Fruit fly (Drosophila melanogaster) whole organism, embryonic: Measurements from ENCODE around the gene flip.

ENCODE experiments used
- Adf1 ChIP-seq: fragments of 200-800 bp; sonication (Bioruptor generic); IDR thresholded peaks from 2 replicates; pipeline ENCODE4 v1.3.6; 2022; ENCODE audit warnings: missing biosample characterization, missing genetic modification characterization
- Aef1 ChIP-seq: fragments of 200-800 bp; sonication (Bioruptor generic); IDR thresholded peaks from 3 replicates; pipeline ENCODE4 v1.3.6; 2022; ENCODE audit warnings: missing biosample characterization, missing genetic modification characterization
- Antp ChIP-seq: fragments of 200-800 bp; sonication (Bioruptor generic); optimal IDR thresholded peaks from 3 replicates; lab custom pipeline; 2016; ENCODE audit warnings: missing biosample characterization, missing genetic modification characterization
- B-H1 ChIP-seq: fragments of 200-800 bp; sonication (Bioruptor generic); IDR thresholded peaks from 3 replicates; pipeline ENCODE4 v1.3.6; 2022; ENCODE audit warnings: missing biosample characterization, missing genetic modification characterization
- CG10267 ChIP-seq: fragments of 200-800 bp; sonication (Bioruptor generic); optimal IDR thresholded peaks from 2 replicates; lab custom pipeline; 2018; ENCODE audit warnings: missing biosample characterization, mild to moderate bottlenecking, missing genetic modification characterization, moderate library complexity
- CG10654 ChIP-seq: fragments of 200-800 bp; sonication (Bioruptor generic); optimal IDR thresholded peaks from 2 replicates; lab custom pipeline; 2016; ENCODE audit warnings: missing biosample characterization, missing genetic modification characterization
- CG10979 ChIP-seq: fragments of 200-800 bp; sonication (Bioruptor generic); optimal IDR thresholded peaks from 2 replicates; lab custom pipeline; 2018; ENCODE audit warnings: missing biosample characterization, mild to moderate bottlenecking, missing genetic modification characterization, moderate library complexity
- CG11695 ChIP-seq: fragments of 200-800 bp; sonication (Bioruptor generic); IDR thresholded peaks from 3 replicates; pipeline ENCODE4 v1.3.6; 2022; ENCODE audit warnings: missing biosample characterization, missing genetic modification characterization
- CG13775 ChIP-seq: fragments of 200-800 bp; sonication (Bioruptor generic); optimal IDR thresholded peaks from 3 replicates; lab custom pipeline; 2017; ENCODE audit warnings: missing biosample characterization, mild to moderate bottlenecking, missing genetic modification characterization
- CG13894 ChIP-seq: fragments of 200-800 bp; sonication (Bioruptor generic); optimal IDR thresholded peaks from 3 replicates; lab custom pipeline; 2018; ENCODE audit warnings: missing biosample characterization, mild to moderate bottlenecking, missing genetic modification characterization, moderate library complexity
- CG1602 ChIP-seq: fragments of 200-800 bp; sonication (Bioruptor generic); optimal IDR thresholded peaks from 3 replicates; lab custom pipeline; 2016; ENCODE audit warnings: missing biosample characterization, missing genetic modification characterization
- CG17186 ChIP-seq: fragments of 200-800 bp; sonication (Bioruptor generic); optimal IDR thresholded peaks from 3 replicates; lab custom pipeline; 2017; ENCODE audit warnings: missing biosample characterization, missing genetic modification reagents, missing genetic modification characterization
- CG2116 ChIP-seq: fragments of 200-800 bp; sonication (Bioruptor generic); optimal IDR thresholded peaks from 3 replicates; lab custom pipeline; 2018; ENCODE audit warnings: missing biosample characterization, mild to moderate bottlenecking, missing genetic modification characterization
- CG32532 ChIP-seq: fragments of 200-800 bp; sonication (Bioruptor generic); IDR thresholded peaks from 2 replicates; pipeline ENCODE4 v1.3.6; 2022; ENCODE audit warnings: missing biosample characterization, missing genetic modification characterization
- CG4404 ChIP-seq: fragments of 200-800 bp; sonication (Bioruptor generic); IDR thresholded peaks from 2 replicates; pipeline ENCODE4 v1.3.6; 2022; ENCODE audit warnings: missing biosample characterization, missing genetic modification characterization
- CG6813 ChIP-seq: fragments of 200-800 bp; sonication (Bioruptor generic); optimal IDR thresholded peaks from 2 replicates; lab custom pipeline; 2017; ENCODE audit warnings: missing biosample characterization, missing genetic modification characterization, mild to moderate bottlenecking, moderate library complexity, missing genetic modification reagents
- CG9876 ChIP-seq: fragments of 200-800 bp; sonication (Bioruptor generic); optimal IDR thresholded peaks from 2 replicates; lab custom pipeline; 2016; ENCODE audit warnings: missing biosample characterization, missing genetic modification characterization
- Camta ChIP-seq: fragments of 200-800 bp; sonication (Bioruptor generic); optimal IDR thresholded peaks from 2 replicates; lab custom pipeline; 2016; ENCODE audit warnings: missing biosample characterization, missing genetic modification characterization
- Dip3 ChIP-seq: fragments of 200-800 bp; sonication (Bioruptor generic); optimal IDR thresholded peaks from 3 replicates; lab custom pipeline; 2016; ENCODE audit warnings: missing biosample characterization, missing genetic modification characterization
- Doc3 ChIP-seq: fragments of 200-800 bp; sonication (Bioruptor generic); IDR thresholded peaks from 3 replicates; pipeline ENCODE4 v1.3.6; 2022; ENCODE audit warnings: missing biosample characterization, missing genetic modification characterization; ENCODE audit not compliant: partially characterized antibody
- Dp ChIP-seq: fragments of 200-800 bp; sonication (Bioruptor generic); optimal IDR thresholded peaks from 2 replicates; lab custom pipeline; 2018; ENCODE audit warnings: missing biosample characterization, mild to moderate bottlenecking, missing genetic modification characterization, moderate library complexity
- Drgx ChIP-seq: fragments of 200-800 bp; sonication (Bioruptor generic); IDR thresholded peaks from 2 replicates; pipeline ENCODE4 v1.3.6; 2022; ENCODE audit warnings: missing biosample characterization, missing genetic modification characterization
- Fer1 ChIP-seq: fragments of 200-800 bp; sonication (Bioruptor generic); optimal IDR thresholded peaks from 2 replicates; lab custom pipeline; 2017; ENCODE audit warnings: missing biosample characterization, mild to moderate bottlenecking, missing genetic modification characterization
- Hr39 ChIP-seq: fragments of >200 bp; optimal IDR thresholded peaks from 2 replicates; lab custom pipeline; 2017
- Mad ChIP-seq: fragments of 200-800 bp; sonication (Bioruptor generic); optimal IDR thresholded peaks from 2 replicates; lab custom pipeline; 2016; ENCODE audit warnings: missing biosample characterization, missing genetic modification characterization
- NFAT ChIP-seq: fragments of 200-800 bp; sonication (Bioruptor generic); IDR thresholded peaks from 2 replicates; pipeline ENCODE4 v1.3.6; 2022; ENCODE audit warnings: missing biosample characterization, missing genetic modification characterization
- Nf-YC ChIP-seq: fragments of 200-800 bp; optimal IDR thresholded peaks from 3 replicates; lab custom pipeline; 2019; ENCODE audit warnings: missing biosample characterization, mild to moderate bottlenecking, missing genetic modification characterization, moderate library complexity
- Optix ChIP-seq: fragments of 200-800 bp; sonication (Bioruptor generic); IDR thresholded peaks from 3 replicates; pipeline ENCODE4 v1.3.6; 2022; ENCODE audit warnings: missing biosample characterization, missing genetic modification characterization
- Ptx1 ChIP-seq: fragments of 200-800 bp; sonication (Bioruptor generic); IDR thresholded peaks from 2 replicates; pipeline ENCODE4 v1.3.6; 2022; ENCODE audit warnings: missing biosample characterization, missing genetic modification characterization
- Scr ChIP-seq: fragments of 200-800 bp; sonication (Bioruptor generic); IDR thresholded peaks from 2 replicates; pipeline ENCODE4 v1.3.6; 2022; ENCODE audit warnings: missing biosample characterization, missing genetic modification characterization; ENCODE audit not compliant: partially characterized antibody
- bbx ChIP-seq: fragments of 200-800 bp; sonication (Bioruptor generic); IDR thresholded peaks from 2 replicates; pipeline ENCODE4 v1.3.6; 2022; ENCODE audit warnings: missing biosample characterization, missing genetic modification characterization; ENCODE audit not compliant: partially characterized antibody
- caup ChIP-seq: fragments of 200-800 bp; sonication (Bioruptor generic); optimal IDR thresholded peaks from 3 replicates; lab custom pipeline; 2017; ENCODE audit warnings: missing biosample characterization, mild to moderate bottlenecking, missing genetic modification characterization, moderate library complexity; ENCODE audit not compliant: severe bottlenecking
- chn ChIP-seq: fragments of 200-800 bp; sonication (Bioruptor generic); optimal IDR thresholded peaks from 2 replicates; lab custom pipeline; 2016; ENCODE audit warnings: missing biosample characterization, missing genetic modification characterization
- ci ChIP-seq: fragments of 200-800 bp; sonication (Bioruptor generic); IDR thresholded peaks from 3 replicates; pipeline ENCODE4 v1.3.6; 2022; ENCODE audit warnings: missing biosample characterization, missing genetic modification characterization
- croc ChIP-seq: fragments of 200-800 bp; sonication (Bioruptor generic); conservative IDR thresholded peaks from 3 replicates; pipeline ENCODE4 v1.3.6; 2022; ENCODE audit warnings: missing biosample characterization, missing genetic modification characterization
- dpn ChIP-seq, 2 experiments: fragments of 200-800 bp; sonication (Bioruptor generic); optimal IDR thresholded peaks; 3 replicates each; lab custom pipeline; 2016; ENCODE audit warnings: missing biosample characterization in 2 of 2, missing genetic modification characterization in 2 of 2
- ems ChIP-seq: fragments of 200-800 bp; sonication (Bioruptor generic); optimal IDR thresholded peaks from 3 replicates; lab custom pipeline; 2016; ENCODE audit warnings: missing biosample characterization, missing genetic modification characterization
- gem ChIP-seq: fragments of 200-800 bp; sonication (Bioruptor generic); optimal IDR thresholded peaks from 2 replicates; lab custom pipeline; 2019; ENCODE audit warnings: missing biosample characterization, mild to moderate bottlenecking, missing genetic modification characterization, moderate library complexity
- gsb-n ChIP-seq: fragments of 200-800 bp; sonication (Bioruptor generic); optimal IDR thresholded peaks from 3 replicates; lab custom pipeline; 2018; ENCODE audit warnings: missing biosample characterization, mild to moderate bottlenecking, missing genetic modification characterization
- hkb ChIP-seq, 2 experiments: fragments of 200-800 bp in 1 of 2; fragments of >200 bp in 1 of 2; sonication (Bioruptor generic) in 1 of 2; IDR thresholded peaks in 1 of 2; optimal IDR thresholded peaks in 1 of 2; 2 replicates each; pipeline versions ENCODE4 v1.3.6 to Lab custom; 2017 to 2022; ENCODE audit warnings: missing biosample characterization in 1 of 2, missing genetic modification characterization in 1 of 2
- klu ChIP-seq: fragments of 200-800 bp; sonication (Bioruptor generic); IDR thresholded peaks from 2 replicates; pipeline ENCODE4 v1.3.6; 2022; ENCODE audit warnings: missing biosample characterization, missing genetic modification characterization
- lmd ChIP-seq: fragments of 200-800 bp; sonication (Bioruptor generic); IDR thresholded peaks from 2 replicates; pipeline ENCODE4 v1.3.6; 2022; ENCODE audit warnings: missing biosample characterization, missing genetic modification characterization
- nau ChIP-seq: fragments of 200-800 bp; sonication (Bioruptor generic); optimal IDR thresholded peaks from 3 replicates; lab custom pipeline; 2017; ENCODE audit warnings: missing biosample characterization, mild to moderate bottlenecking, missing genetic modification characterization, missing genetic modification reagents
- nmo ChIP-seq: fragments of 200-800 bp; sonication (Bioruptor generic); optimal IDR thresholded peaks from 2 replicates; lab custom pipeline; 2018; ENCODE audit warnings: missing biosample characterization, mild to moderate bottlenecking, missing genetic modification characterization, moderate library complexity
- prd ChIP-seq, 3 experiments: fragments of >200 bp in 2 of 3; fragments of 200-800 bp in 1 of 3; sonication (Bioruptor generic) in 1 of 3; optimal IDR thresholded peaks in 2 of 3; IDR thresholded peaks in 1 of 3; 2 replicates in 2 of 3; 3 replicates in 1 of 3; pipeline versions ENCODE4 v1.3.6 to Lab custom; 2017 to 2022; ENCODE audit warnings: missing biosample characterization in 1 of 3, missing genetic modification characterization in 1 of 3
- psq ChIP-seq: fragments of 200-800 bp; sonication (Bioruptor generic); optimal IDR thresholded peaks from 2 replicates; lab custom pipeline; 2017; ENCODE audit warnings: missing biosample characterization, missing genetic modification characterization
- sens-2 ChIP-seq: fragments of 200-800 bp; sonication (Bioruptor generic); IDR thresholded peaks from 2 replicates; pipeline ENCODE4 v1.3.6; 2022; ENCODE audit warnings: missing biosample characterization, missing genetic modification characterization
- so ChIP-seq: fragments of 200-800 bp; sonication (Bioruptor generic); IDR thresholded peaks from 3 replicates; pipeline ENCODE4 v1.3.6; 2022; ENCODE audit warnings: missing biosample characterization, missing genetic modification characterization
- zfh1 ChIP-seq: fragments of 200-800 bp; sonication (Bioruptor generic); IDR thresholded peaks from 3 replicates; pipeline ENCODE4 v1.3.6; 2022; ENCODE audit warnings: missing biosample characterization, missing genetic modification characterization
- zfh2 ChIP-seq: fragments of 200-800 bp; sonication (Bioruptor generic); optimal IDR thresholded peaks from 2 replicates; lab custom pipeline; 2016; ENCODE audit warnings: missing biosample characterization, missing genetic modification characterization

Gene flip

DNA sequence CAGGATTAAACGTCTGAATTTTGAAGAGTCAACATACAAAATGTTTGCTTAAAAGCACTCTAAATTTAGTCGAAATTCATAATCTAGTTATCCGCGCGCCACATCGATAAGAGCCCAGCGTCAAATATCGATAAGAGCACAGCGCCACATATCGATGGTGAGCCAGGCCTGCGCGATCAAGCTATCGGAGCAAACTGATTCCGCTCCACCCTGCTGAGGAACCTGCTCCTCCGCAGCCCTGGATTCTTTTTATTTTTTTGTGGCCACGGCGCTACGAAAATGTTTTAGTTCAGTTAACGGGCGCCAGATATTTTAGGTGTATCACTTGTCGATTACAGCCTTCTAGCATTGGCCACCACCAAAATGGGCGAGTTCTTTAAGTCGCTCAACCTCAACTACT is 56.9 kb downstream of the flip start (continued):
- TF ChIP-seq Aef1 (GFP tag; lab: Robert Waterston, UW), result no peak
- TF ChIP-seq Hr39, result no peak
- TF ChIP-seq ems (GFP tag; lab: Kevin White, UChicago), result peak; percentile 49
- TF ChIP-seq CG10267 (tag; lab: Kevin White, UChicago), result peak; percentile 45
- peak; percentile 86 for TF ChIP-seq CG2116
- TF ChIP-seq Adf1 (GFP tag; lab: Robert Waterston, UW), result peak; percentile 56
- no peak; the same call in 2 of the 3 replicates for TF ChIP-seq croc (GFP tag; lab: Robert Waterston, UW)
- TF ChIP-seq ci (GFP tag; lab: Robert Waterston, UW), result peak; percentile 48; the same call in 2 of the 3 replicates
- no peak for TF ChIP-seq Optix
- TF ChIP-seq CG17186 (GFP tag; lab: Kevin White, UChicago), result peak; percentile 94
- TF ChIP-seq nmo (GFP tag; lab: Kevin White, UChicago), result peak; percentile 53
- no peak for TF ChIP-seq CG4404 (GFP tag; lab: Robert Waterston, UW)
- TF ChIP-seq Ptx1 (GFP tag; lab: Robert Waterston, UW), result peak; percentile 45
- no peak for TF ChIP-seq prd (optimal IDR thresholded peaks at IDR 0.05; lab: Kevin White, UChicago)
- TF ChIP-seq prd (GFP tag; IDR thresholded peaks at IDR 0.05; lab: Robert Waterston, UW), result 0 out of 3 replicates have a peak, but pooled peaks have one; percentile 11
- no peak for TF ChIP-seq CG13894 (tag; lab: Kevin White, UChicago)
- TF ChIP-seq zfh2 (GFP tag; lab: Kevin White, UChicago), result peak; percentile 49
- TF ChIP-seq so (GFP tag; lab: Robert Waterston, UW), result peak; percentile 48; the same call in 1 of the 3 replicates
- TF ChIP-seq CG10979 (tag; lab: Kevin White, UChicago), result peak; percentile 4
- TF ChIP-seq Antp (GFP tag; lab: Kevin White, UChicago), result peak; percentile 36
- peak; percentile 8 for TF ChIP-seq CG9876
- TF ChIP-seq Mad (GFP tag; lab: Kevin White, UChicago), result peak; percentile 31
- TF ChIP-seq caup, result no peak
- peak; percentile 23 for TF ChIP-seq hkb (optimal IDR thresholded peaks at IDR 0.05; lab: Kevin White, UChicago)
- TF ChIP-seq hkb (GFP tag; IDR thresholded peaks at IDR 0.05; lab: Robert Waterston, UW), result no peak
- TF ChIP-seq nau, result no peak
- peak; percentile 25 for TF ChIP-seq CG13775 (GFP tag; lab: Kevin White, UChicago)
- TF ChIP-seq Drgx, result 0 out of 2 replicates have a peak, but pooled peaks have one; percentile 20
- TF ChIP-seq klu (GFP tag; lab: Robert Waterston, UW), result no peak
- no peak for TF ChIP-seq CG1602 (GFP tag; lab: Kevin White, UChicago)
- peak; percentile 25 for TF ChIP-seq chn (GFP tag; lab: Kevin White, UChicago)
- peak; percentile 46 for TF ChIP-seq Nf-YC (tag; lab: Kevin White, UChicago)
- TF ChIP-seq Scr (GFP tag; lab: Robert Waterston, UW), result peak; percentile 95
- TF ChIP-seq CG10654 (GFP tag; lab: Kevin White, UChicago), result peak; percentile 8
- no peak for TF ChIP-seq gsb-n (tag; lab: Kevin White, UChicago)
- no peak for TF ChIP-seq gem
- peak; percentile 37; the same call in 1 of the 2 replicates for TF ChIP-seq lmd (GFP tag; lab: Robert Waterston, UW)
- TF ChIP-seq Doc3 (GFP tag; lab: Robert Waterston, UW), result peak; percentile 96
- TF ChIP-seq B-H1 (GFP tag; lab: Robert Waterston, UW), result no peak
- peak; percentile 14 for TF ChIP-seq Camta
- TF ChIP-seq NFAT, result peak; percentile 53
- peak; percentile 99 for TF ChIP-seq bbx (GFP tag; lab: Robert Waterston, UW)
- no peak for TF ChIP-seq sens-2 (GFP tag; lab: Robert Waterston, UW)
- peak; percentile 62; the same call in 1 of the 3 replicates for TF ChIP-seq zfh1
- no peak for TF ChIP-seq psq (GFP tag; lab: Kevin White, UChicago)
- peak; percentile 30 for TF ChIP-seq Dip3 (GFP tag; lab: Kevin White, UChicago)
- no peak for TF ChIP-seq CG11695 (GFP tag; lab: Robert Waterston, UW)
- TF ChIP-seq CG6813 (GFP tag; lab: Kevin White, UChicago), result no peak
- TF ChIP-seq Fer1 (GFP tag; lab: Kevin White, UChicago), result peak; percentile 27
- TF ChIP-seq CG32532 (GFP tag; lab: Robert Waterston, UW), result peak; percentile 71
- peak; percentile 37 for TF ChIP-seq dpn (GFP tag; optimal IDR thresholded peaks at IDR 0.05; lab: Kevin White, UChicago)
- peak; percentile 97 for TF ChIP-seq Dp (GFP tag; lab: Kevin White, UChicago)
